Worm (Caenorhabditis elegans): ENCODE results near the gene C13A2.6.

DNA sequence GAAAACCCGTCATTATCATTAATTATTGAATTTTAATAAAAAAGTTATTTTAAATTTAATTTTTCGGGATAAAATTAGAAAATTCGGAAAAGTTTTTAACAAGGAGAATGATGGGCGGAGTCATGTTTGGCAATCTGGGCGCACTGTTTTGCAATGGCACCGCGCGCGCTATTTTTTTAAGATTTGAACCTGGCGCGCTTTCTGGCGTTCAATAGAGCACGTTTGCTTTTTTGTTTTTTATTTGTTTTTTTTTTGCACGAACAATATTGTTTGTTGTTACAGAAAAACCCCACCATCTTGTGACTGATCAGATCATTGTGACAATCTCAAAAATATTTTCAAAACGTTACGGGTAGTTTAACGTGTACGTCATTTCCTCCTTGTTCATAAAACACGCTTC lies 32.4 kb upstream of the C13A2.6 start, which contains the start of gene hyls-1:
- TF ChIP-seq ama-1 (optimal IDR thresholded peaks at IDR 0.05) (no peak), ama-1 (GFP tag; optimal IDR thresholded peaks at IDR 0.05) (no peak), nfyb-1 (GFP tag; IDR thresholded peaks at IDR 0.05) (peak; percentile 78), pha-4 (tag; optimal IDR thresholded peaks at IDR 0.05) (peak; percentile 74), lag-1 (GFP tag; IDR thresholded peaks at IDR 0.05) (no peak), repo-1 (tag; optimal IDR thresholded peaks at IDR 0.05) (no peak), D2030.7 (GFP tag; IDR thresholded peaks at IDR 0.05) (peak; percentile 83), ekl-4 (GFP tag; IDR thresholded peaks at IDR 0.05) (peak; percentile 63)
